Fruit fly (Drosophila melanogaster) whole organism, wandering third instar larva: ENCODE results near the gene CG10345.

Source experiments
- CG32264 ChIP-seq: fragments of 200-800 bp; sonication (Bioruptor generic); optimal IDR thresholded peaks from 2 replicates; lab custom pipeline; 2016; ENCODE audit warnings: missing biosample characterization, missing genetic modification characterization
- CrebA ChIP-seq: fragments of 200-800 bp; sonication (Bioruptor generic); optimal IDR thresholded peaks from 2 replicates; lab custom pipeline; 2016; ENCODE audit warnings: missing biosample characterization, mild to moderate bottlenecking, missing genetic modification characterization, borderline replicate concordance
- Dfd ChIP-seq: fragments of >200 bp; optimal IDR thresholded peaks from 2 replicates; lab custom pipeline; 2017; ENCODE audit warnings: missing biosample characterization, missing genetic modification characterization
- Dif ChIP-seq: fragments of 200-275, 200-300 bp; sonication (Bioruptor generic); optimal IDR thresholded peaks from 2 replicates; lab custom pipeline; 2018; ENCODE audit warnings: missing biosample characterization, missing genetic modification characterization; ENCODE audit not compliant: partially characterized antibody
- GATAd ChIP-seq: sonication (Bioruptor generic); optimal IDR thresholded peaks from 2 replicates; lab custom pipeline; 2016; ENCODE audit warnings: missing biosample characterization, missing genetic modification characterization
- HLH106 ChIP-seq: fragments of 200-800 bp; optimal IDR thresholded peaks from 3 replicates; lab custom pipeline; 2019; ENCODE audit warnings: missing biosample characterization, mild to moderate bottlenecking, missing genetic modification characterization, moderate library complexity
- Hnf4 ChIP-seq: fragments of 200-800 bp; sonication (Bioruptor generic); optimal IDR thresholded peaks from 2 replicates; lab custom pipeline; 2016; ENCODE audit warnings: missing biosample characterization, mild to moderate bottlenecking, missing genetic modification characterization
- Hr78 ChIP-seq: fragments of >200 bp; optimal IDR thresholded peaks from 2 replicates; lab custom pipeline; 2017; ENCODE audit warnings: missing biosample characterization, missing genetic modification characterization
- Hr83 ChIP-seq: fragments of 200-300 bp; sonication (Bioruptor generic); optimal IDR thresholded peaks from 2 replicates; lab custom pipeline; 2016; ENCODE audit warnings: missing biosample characterization, mild to moderate bottlenecking, missing genetic modification characterization, moderate library complexity; ENCODE audit not compliant: poor library complexity, severe bottlenecking
- Mio ChIP-seq: sonication (Bioruptor generic); optimal IDR thresholded peaks from 2 replicates; lab custom pipeline; 2016; ENCODE audit warnings: missing biosample characterization, missing genetic modification characterization
- Myc ChIP-seq: fragments of >200 bp; optimal IDR thresholded peaks from 2 replicates; lab custom pipeline; 2017
- N ChIP-seq: fragments of >200 bp; optimal IDR thresholded peaks from 2 replicates; lab custom pipeline; 2018; ENCODE audit warnings: missing biosample characterization, missing external identifiers, missing genetic modification characterization
- OdsH ChIP-seq: fragments of 200-800 bp; sonication (Bioruptor generic); optimal IDR thresholded peaks from 2 replicates; lab custom pipeline; 2016; ENCODE audit warnings: missing biosample characterization, mild to moderate bottlenecking, missing genetic modification characterization
- Rel ChIP-seq, 2 experiments: fragments of 200-800 bp; sonication (Bioruptor generic) in 1 of 2; optimal IDR thresholded peaks; 2 replicates in 1 of 2; 3 replicates in 1 of 2; lab custom pipeline; 2016 to 2019; ENCODE audit warnings: mild to moderate bottlenecking in 2 of 2, missing biosample characterization in 2 of 2, missing genetic modification characterization in 2 of 2, moderate library complexity in 1 of 2
- Vsx2 ChIP-seq: fragments of 200-300, 225-300 bp; sonication (Bioruptor generic); optimal IDR thresholded peaks from 2 replicates; lab custom pipeline; 2018; ENCODE audit warnings: missing biosample characterization, missing genetic modification characterization; ENCODE audit not compliant: partially characterized antibody
- br ChIP-seq: fragments of 200-800 bp; sonication (Bioruptor generic); optimal IDR thresholded peaks from 2 replicates; lab custom pipeline; 2016; ENCODE audit warnings: missing biosample characterization, missing genetic modification characterization
- brk ChIP-seq: fragments of 200-800 bp; sonication (Bioruptor generic); optimal IDR thresholded peaks from 2 replicates; lab custom pipeline; 2016; ENCODE audit warnings: missing biosample characterization, mild to moderate bottlenecking, missing genetic modification characterization
- dl ChIP-seq, 2 experiments: fragments of 175-275, 200-275 bp in 1 of 2; fragments of 200-275 bp in 1 of 2; sonication (Bioruptor generic); optimal IDR thresholded peaks; lab custom pipeline; 2018; ENCODE audit warnings: mild to moderate bottlenecking in 2 of 2, missing biosample characterization in 2 of 2, missing genetic modification characterization in 2 of 2, moderate library complexity in 2 of 2; ENCODE audit not compliant: partially characterized antibody in 2 of 2, insufficient read depth in 1 of 2
- dmrt93B ChIP-seq: fragments of 200-800 bp; sonication (Bioruptor generic); optimal IDR thresholded peaks from 2 replicates; lab custom pipeline; 2018; ENCODE audit warnings: missing biosample characterization, mild to moderate bottlenecking, missing genetic modification characterization
- ey ChIP-seq: fragments of 200-800 bp; sonication (Bioruptor generic); optimal IDR thresholded peaks from 2 replicates; lab custom pipeline; 2016; ENCODE audit warnings: missing biosample characterization, missing genetic modification characterization
- foxo ChIP-seq, 2 experiments: fragments of 200-800 bp; sonication (Bioruptor generic); optimal IDR thresholded peaks; 2 replicates in 1 of 2; 3 replicates in 1 of 2; lab custom pipeline; 2016 to 2017; ENCODE audit warnings: missing biosample characterization in 2 of 2, missing genetic modification characterization in 2 of 2
- h ChIP-seq: fragments of 200-800 bp; sonication (Bioruptor generic); optimal IDR thresholded peaks from 3 replicates; lab custom pipeline; 2016; ENCODE audit warnings: missing biosample characterization, mild to moderate bottlenecking, missing genetic modification characterization
- jim ChIP-seq: fragments of 175-275, 200-325 bp; sonication (Bioruptor generic); optimal IDR thresholded peaks from 2 replicates; lab custom pipeline; 2016; ENCODE audit warnings: missing biosample characterization, mild to moderate bottlenecking, missing genetic modification characterization
- lola ChIP-seq: fragments of >200 bp; optimal IDR thresholded peaks from 2 replicates; lab custom pipeline; 2017; ENCODE audit warnings: missing biosample characterization, missing genetic modification characterization
- pan ChIP-seq: fragments of >200 bp; optimal IDR thresholded peaks from 2 replicates; lab custom pipeline; 2017
- psq ChIP-seq: fragments of 200-800 bp; sonication (Bioruptor generic); optimal IDR thresholded peaks from 3 replicates; lab custom pipeline; 2017; ENCODE audit warnings: missing biosample characterization, mild to moderate bottlenecking, missing genetic modification characterization, moderate library complexity
- rgr ChIP-seq: fragments of 200-800 bp; sonication (Bioruptor generic); optimal IDR thresholded peaks from 3 replicates; lab custom pipeline; 2016; ENCODE audit warnings: missing biosample characterization, mild to moderate bottlenecking, missing genetic modification characterization
- sage ChIP-seq: fragments of 200-800 bp; sonication (Bioruptor generic); optimal IDR thresholded peaks from 2 replicates; lab custom pipeline; 2016; ENCODE audit warnings: missing biosample characterization, mild to moderate bottlenecking, missing genetic modification characterization
- sv ChIP-seq: fragments of 200-800 bp; sonication (Bioruptor generic); optimal IDR thresholded peaks from 3 replicates; lab custom pipeline; 2016; ENCODE audit warnings: missing biosample characterization, missing genetic modification characterization
- tai ChIP-seq: sonication (Bioruptor generic); optimal IDR thresholded peaks from 2 replicates; lab custom pipeline; 2016; ENCODE audit warnings: missing biosample characterization, missing genetic modification characterization
- woc ChIP-seq: sonication (Bioruptor generic); optimal IDR thresholded peaks from 2 replicates; lab custom pipeline; 2016; ENCODE audit warnings: missing biosample characterization, mild to moderate bottlenecking, missing genetic modification characterization

The CG10345 gene

dm6 chr3R:16571215-16571614 is 33.4 kb downstream of the CG10345 start, which contains the start of gene CG14891:
TSS of gene CG14891 (plus strand) at chr3R:16571515.
- TF ChIP-seq rgr (GFP tag; lab: Kevin White, UChicago), result no peak
- no peak for TF ChIP-seq sage (GFP tag; lab: Kevin White, UChicago)
- TF ChIP-seq jim (GFP tag; lab: Kevin White, UChicago), result no peak
- no peak for TF ChIP-seq Myc (lab: Kevin White, UChicago)
- TF ChIP-seq br, result no peak
- no peak for TF ChIP-seq psq (GFP tag; lab: Kevin White, UChicago)
- TF ChIP-seq Hr78, result no peak
- TF ChIP-seq dmrt93B (GFP tag; lab: Kevin White, UChicago), result no peak
- TF ChIP-seq ey, result no peak
- no peak for TF ChIP-seq Hr83 (GFP tag; lab: Kevin White, UChicago)
- no peak for TF ChIP-seq Dif (GFP tag; lab: Kevin White, UChicago)
- TF ChIP-seq tai (GFP tag; lab: Kevin White, UChicago), result no peak
- no peak for TF ChIP-seq foxo (GFP tag; optimal IDR thresholded peaks at IDR 0.05; lab: Kevin White, UChicago)
- no peak for TF ChIP-seq Mio (GFP tag; lab: Kevin White, UChicago)
- TF ChIP-seq CrebA (GFP tag; lab: Kevin White, UChicago), result no peak
- no peak for TF ChIP-seq lola (GFP tag; lab: Kevin White, UChicago)
- no peak for TF ChIP-seq brk
- TF ChIP-seq Vsx2 (GFP tag; lab: Kevin White, UChicago), result no peak
- TF ChIP-seq pan (lab: Kevin White, UChicago), result no peak
- TF ChIP-seq Hnf4 (GFP tag; lab: Kevin White, UChicago), result no peak

dm6 chr3R:16570484-16570883 is 34.2 kb downstream of the CG10345 start:
- TF ChIP-seq Rel (GFP tag; optimal IDR thresholded peaks at IDR 0.05; lab: Kevin White, UChicago) (no peak), Rel (tag; optimal IDR thresholded peaks at IDR 0.05; lab: Kevin White, UChicago) (no peak), rgr (GFP tag; lab: Kevin White, UChicago) (no peak), GATAd (no peak), psq (GFP tag; lab: Kevin White, UChicago) (no peak), dmrt93B (GFP tag; lab: Kevin White, UChicago) (no peak), Vsx2 (GFP tag; lab: Kevin White, UChicago) (no peak), jim (GFP tag; lab: Kevin White, UChicago) (no peak), h (GFP tag; lab: Kevin White, UChicago) (no peak), HLH106 (tag; lab: Kevin White, UChicago) (no peak)

DNA sequence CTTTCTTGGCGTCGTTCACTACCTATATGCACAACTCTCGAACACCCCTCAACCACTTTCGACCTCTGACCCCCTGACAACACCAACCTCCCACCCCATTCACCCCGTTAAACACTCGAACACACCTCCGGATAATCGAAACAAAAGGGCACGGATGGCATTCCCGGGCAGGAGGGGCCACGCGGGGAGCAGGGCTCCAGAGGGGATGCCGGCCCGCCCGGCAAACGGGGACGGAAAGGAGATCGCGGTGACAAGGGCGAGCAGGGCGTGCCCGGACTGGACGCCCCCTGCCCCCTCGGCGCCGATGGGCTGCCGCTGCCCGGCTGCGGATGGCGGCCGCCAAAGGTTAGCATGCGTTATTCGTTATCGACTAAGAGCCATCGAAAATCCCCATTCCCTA is 35.3 kb downstream of the CG10345 start:
- TF ChIP-seq br, result no peak
- TF ChIP-seq Dfd (GFP tag; lab: Kevin White, UChicago), result peak; percentile 99
- TF ChIP-seq CrebA (GFP tag; lab: Kevin White, UChicago), result no peak
- TF ChIP-seq psq (GFP tag; lab: Kevin White, UChicago), result no peak
- no peak for TF ChIP-seq sage (GFP tag; lab: Kevin White, UChicago)
- TF ChIP-seq Mio (GFP tag; lab: Kevin White, UChicago), result no peak
- TF ChIP-seq GATAd, result no peak

- no peak for TF ChIP-seq OdsH (GFP tag; lab: Kevin White, UChicago)
- TF ChIP-seq br, result no peak
- no peak for TF ChIP-seq Vsx2 (GFP tag; lab: Kevin White, UChicago)
- no peak for TF ChIP-seq Myc (lab: Kevin White, UChicago)
- TF ChIP-seq tai (GFP tag; lab: Kevin White, UChicago), result no peak
- no peak for TF ChIP-seq pan (lab: Kevin White, UChicago)
- no peak for TF ChIP-seq h (GFP tag; lab: Kevin White, UChicago)
- TF ChIP-seq woc, result no peak
- TF ChIP-seq rgr (GFP tag; lab: Kevin White, UChicago), result no peak
- TF ChIP-seq jim (GFP tag; lab: Kevin White, UChicago), result no peak
- no peak for TF ChIP-seq dl (GFP tag; optimal IDR thresholded peaks at IDR 0.05; lab: Kevin White, UChicago; ENCODE audit: insufficient read depth in 1 of 2, partially characterized antibody in 2 of 2)
- no peak for TF ChIP-seq Mio (GFP tag; lab: Kevin White, UChicago)
- TF ChIP-seq N, result no peak
- no peak for TF ChIP-seq psq (GFP tag; lab: Kevin White, UChicago)
- TF ChIP-seq sv, result no peak
- TF ChIP-seq Rel (GFP tag; optimal IDR thresholded peaks at IDR 0.05; lab: Kevin White, UChicago), result no peak
- TF ChIP-seq Rel (tag; optimal IDR thresholded peaks at IDR 0.05; lab: Kevin White, UChicago), result no peak
- TF ChIP-seq Hr78, result no peak
- no peak for TF ChIP-seq CrebA (GFP tag; lab: Kevin White, UChicago)
- TF ChIP-seq sage (GFP tag; lab: Kevin White, UChicago), result no peak
- TF ChIP-seq CG32264 (GFP tag; lab: Kevin White, UChicago), result no peak
- TF ChIP-seq, all 38 proteins: peak for 0
Measured at dm6 chr3R:16564775-16565174, 39.9 kb downstream of the CG10345 start.
